Worm (Caenorhabditis elegans) whole organism, L2 larva: Measurements from ENCODE around the gene T16H12.3.
"Not testable (repeated sequence)": the region's sequence is repeated elsewhere in the genome, so short reads cannot be mapped to it uniquely, and the experiment has no call there.

Experiments
- C34F6.9 ChIP-seq: fragments of 150-350 bp; optimal IDR thresholded peaks from 2 replicates; lab custom pipeline; 2014; ENCODE audit warnings: missing biosample characterization, missing genetic modification characterization
- F13H6.1 ChIP-seq: sonication (generic microtip); optimal IDR thresholded peaks from 2 replicates; lab custom pipeline; 2016; ENCODE audit warnings: missing genetic modification characterization, missing compliant biosample characterization
- R02D3.7 ChIP-seq: fragments of 150-350 bp; optimal IDR thresholded peaks from 2 replicates; lab custom pipeline; 2014; ENCODE audit warnings: missing biosample characterization, missing genetic modification characterization
- Y55F3AM.14 ChIP-seq: fragments of 200-800 bp; sonication (Bioruptor generic); optimal IDR thresholded peaks from 2 replicates; lab custom pipeline; 2018; ENCODE audit warnings: mild to moderate bottlenecking, missing genetic modification characterization, missing compliant biosample characterization
- ZK546.5 ChIP-seq: sonication (generic microtip); optimal IDR thresholded peaks from 2 replicates; lab custom pipeline; 2017; ENCODE audit warnings: missing biosample characterization, missing genetic modification characterization
- alr-1 ChIP-seq: fragments of 150-350 bp; optimal IDR thresholded peaks from 2 replicates; lab custom pipeline; 2014; ENCODE audit warnings: missing biosample characterization, missing genetic modification characterization
- aly-2 ChIP-seq: fragments of 150-350 bp; optimal IDR thresholded peaks from 2 replicates; lab custom pipeline; 2014; ENCODE audit warnings: missing biosample characterization, missing genetic modification characterization
- ama-1 ChIP-seq: fragments of 150-350 bp; optimal IDR thresholded peaks from 2 replicates; lab custom pipeline; 2018; ENCODE audit warnings: inconsistent platforms
- ceh-82 ChIP-seq: fragments of 150-350 bp; optimal IDR thresholded peaks from 2 replicates; lab custom pipeline; 2014; ENCODE audit warnings: missing biosample characterization, missing genetic modification characterization
- crh-2 ChIP-seq: sonication (generic microtip); optimal IDR thresholded peaks from 2 replicates; lab custom pipeline; 2017; ENCODE audit warnings: missing biosample characterization, missing genetic modification characterization
- dmd-4 ChIP-seq: sonication (generic microtip); optimal IDR thresholded peaks from 2 replicates; lab custom pipeline; 2017; ENCODE audit warnings: missing biosample characterization, missing genetic modification characterization
- egl-27 ChIP-seq: sonication (generic microtip); optimal IDR thresholded peaks from 3 replicates; lab custom pipeline; 2017; ENCODE audit warnings: missing biosample characterization, missing genetic modification reagents, missing genetic modification characterization
- elt-1 ChIP-seq: fragments of 150-350 bp; optimal IDR thresholded peaks from 2 replicates; lab custom pipeline; 2014; ENCODE audit warnings: missing biosample characterization, missing genetic modification characterization
- elt-3 ChIP-seq: sonication (generic microtip); optimal IDR thresholded peaks from 2 replicates; lab custom pipeline; 2017; ENCODE audit warnings: missing biosample characterization, missing genetic modification characterization
- fos-1 ChIP-seq: fragments of 150-350 bp; optimal IDR thresholded peaks from 2 replicates; lab custom pipeline; 2014; ENCODE audit warnings: missing biosample characterization, missing genetic modification characterization
- gmeb-1 ChIP-seq: fragments of 150-350 bp; optimal IDR thresholded peaks from 2 replicates; lab custom pipeline; 2014; ENCODE audit warnings: missing biosample characterization, missing genetic modification characterization
- lin-11 ChIP-seq: fragments of 150-350 bp; sonication (generic microtip); optimal IDR thresholded peaks from 2 replicates; lab custom pipeline; 2014; ENCODE audit warnings: missing biosample characterization, missing genetic modification characterization, inconsistent platforms, mixed read lengths
- lin-13 ChIP-seq: fragments of 150-350 bp; optimal IDR thresholded peaks from 2 replicates; lab custom pipeline; 2014; ENCODE audit warnings: missing biosample characterization, missing genetic modification reagents, missing genetic modification characterization
- mab-5 ChIP-seq: fragments of 150-350 bp; optimal IDR thresholded peaks from 2 replicates; lab custom pipeline; 2014; ENCODE audit warnings: missing biosample characterization, missing genetic modification characterization
- mbf-1 ChIP-seq: sonication (generic microtip); optimal IDR thresholded peaks from 2 replicates; lab custom pipeline; 2017; ENCODE audit warnings: missing biosample characterization, missing genetic modification characterization
- mdl-1 ChIP-seq, 2 experiments: fragments of 150-350 bp in 1 of 2; sonication (generic microtip) in 1 of 2; optimal IDR thresholded peaks; 2 replicates each; lab custom pipeline; 2017; ENCODE audit warnings: missing biosample characterization in 2 of 2, missing genetic modification characterization in 2 of 2
- nhr-129 ChIP-seq: fragments of 150-350 bp; optimal IDR thresholded peaks from 2 replicates; lab custom pipeline; 2014; ENCODE audit warnings: missing biosample characterization, missing genetic modification characterization
- nhr-21 ChIP-seq: fragments of 150-350 bp; optimal IDR thresholded peaks from 2 replicates; lab custom pipeline; 2014; ENCODE audit warnings: missing biosample characterization, missing genetic modification characterization
- nhr-237 ChIP-seq: fragments of 150-350 bp; optimal IDR thresholded peaks from 2 replicates; lab custom pipeline; 2014; ENCODE audit warnings: missing biosample characterization, missing genetic modification characterization
- nhr-25 ChIP-seq: fragments of 150-350 bp; sonication (generic microtip); optimal IDR thresholded peaks from 3 replicates; lab custom pipeline; 2014; ENCODE audit warnings: missing biosample characterization, missing genetic modification characterization
- nhr-6 ChIP-seq: fragments of 150-350 bp; optimal IDR thresholded peaks from 2 replicates; lab custom pipeline; 2014; ENCODE audit warnings: missing biosample characterization, missing genetic modification characterization
- sem-4 ChIP-seq: fragments of 150-350 bp; optimal IDR thresholded peaks from 2 replicates; lab custom pipeline; 2014; ENCODE audit warnings: missing biosample characterization, missing genetic modification reagents, missing genetic modification characterization
- skn-1 ChIP-seq: sonication (generic microtip); optimal IDR thresholded peaks from 2 replicates; lab custom pipeline; 2017; ENCODE audit warnings: missing biosample characterization, missing genetic modification characterization
- sma-3 ChIP-seq: sonication (generic microtip); optimal IDR thresholded peaks from 2 replicates; lab custom pipeline; 2016; ENCODE audit warnings: missing genetic modification reagents, missing genetic modification characterization, missing compliant biosample characterization
- snpc-4 ChIP-seq: fragments of 150-350 bp; optimal IDR thresholded peaks from 2 replicates; lab custom pipeline; 2014; ENCODE audit warnings: missing biosample characterization, missing genetic modification characterization
- unc-55 ChIP-seq: fragments of 150-350 bp; sonication (generic microtip); optimal IDR thresholded peaks from 3 replicates; lab custom pipeline; 2014; ENCODE audit warnings: missing biosample characterization, missing genetic modification reagents, missing genetic modification characterization
- unc-62 ChIP-seq: fragments of 150-350 bp; optimal IDR thresholded peaks from 2 replicates; lab custom pipeline; 2014; ENCODE audit warnings: missing biosample characterization, missing genetic modification reagents, missing genetic modification characterization
- zag-1 ChIP-seq: fragments of 150-350 bp; optimal IDR thresholded peaks from 2 replicates; lab custom pipeline; 2014; ENCODE audit warnings: missing biosample characterization, missing genetic modification characterization
- ztf-1 ChIP-seq: fragments of 200-800 bp; sonication (Bioruptor generic); conservative IDR thresholded peaks from 2 replicates; pipeline ENCODE4 v1.3.6; 2022; ENCODE audit warnings: missing genetic modification characterization, missing compliant biosample characterization
- ztf-4 ChIP-seq: fragments of 150-350 bp; optimal IDR thresholded peaks from 2 replicates; lab custom pipeline; 2014; ENCODE audit warnings: missing biosample characterization, missing genetic modification characterization

Gene T16H12.3

DNA sequence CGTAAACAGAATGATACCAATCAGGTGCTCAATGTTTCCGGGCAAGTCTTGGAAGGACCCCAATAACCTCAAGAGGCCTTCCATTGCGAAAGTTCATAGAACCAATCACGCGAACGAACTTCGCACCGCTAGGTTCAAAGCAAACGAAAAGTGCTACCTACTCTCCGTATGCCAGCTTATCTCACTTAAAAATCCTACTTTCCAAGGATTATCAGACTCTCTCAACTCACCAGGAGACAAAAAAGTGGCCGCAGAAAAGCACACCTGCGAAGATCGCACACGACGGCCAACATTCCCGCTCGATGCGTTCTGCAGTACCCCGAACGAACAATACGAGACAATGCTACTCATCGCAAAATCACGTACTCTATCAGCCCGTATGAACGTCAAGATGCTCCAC is 29.8 kb downstream of the T16H12.3 start, which contains the start of gene T16G12.12:
Gene T16G12.12, plus strand, starts transcription at position 301 of the 400 bp plus-strand sequence.
- TF ChIP-seq unc-55 (GFP tag; lab: Kevin White, UChicago); fos-1 (tag; lab: Kevin White, UChicago); ceh-82 (tag; lab: Kevin White, UChicago): not testable (repeated sequence)

DNA sequence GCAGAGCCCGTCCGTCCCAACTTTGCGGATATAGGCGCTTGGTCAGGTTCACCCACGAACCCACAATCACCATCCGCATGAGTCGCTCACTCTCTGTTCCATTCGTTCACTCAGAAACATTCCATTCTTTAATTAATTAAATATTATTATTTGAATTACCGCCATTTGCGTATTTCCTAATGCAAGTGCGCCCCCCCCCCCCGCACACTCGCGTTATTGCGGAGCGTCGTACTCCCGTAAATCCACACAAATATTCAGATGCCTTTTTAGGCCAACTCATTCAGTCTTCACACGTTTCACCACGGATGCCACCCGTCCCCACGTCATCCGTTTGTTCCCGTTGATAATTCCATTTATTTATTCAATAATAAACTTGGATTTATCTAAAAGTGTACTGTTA is 32.8 kb downstream of the T16H12.3 start, which contains the start of gene T16G12.3:
Gene T16G12.3, plus strand, starts transcription at position 301 of the 400 bp plus-strand sequence.
- TF ChIP-seq ama-1; Y55F3AM.14 (GFP tag; lab: Kevin White, UChicago); sma-3 (GFP tag; lab: Kevin White, UChicago): not testable (repeated sequence)

DNA sequence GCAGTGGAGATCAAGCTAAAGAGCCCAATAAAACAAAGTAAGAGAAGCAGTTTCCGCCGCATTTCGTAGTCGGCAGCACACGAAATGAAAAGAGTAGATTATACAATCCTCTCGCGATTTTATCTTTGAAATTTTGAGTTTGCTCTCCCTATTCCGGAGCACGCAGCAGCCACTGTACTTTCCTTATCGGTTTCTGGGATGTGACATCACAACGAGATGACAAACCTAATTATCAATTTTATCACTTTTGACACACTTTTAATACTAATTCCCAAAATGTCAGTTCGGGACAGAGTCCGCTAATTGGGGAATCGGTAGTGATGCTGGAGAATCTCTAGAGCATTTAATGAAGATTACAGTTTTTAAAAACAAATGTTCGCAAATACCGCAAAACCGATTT is 33.4 kb downstream of the T16H12.3 start, which contains the start of gene T16G12.1:
Gene T16G12.1, minus strand, starts transcription at position 176 of the 400 bp plus-strand sequence.
- TF ChIP-seq fos-1 (tag; lab: Kevin White, UChicago) = peak; percentile 94
- no peak for TF ChIP-seq snpc-4 (tag; lab: Kevin White, UChicago)
- no peak for TF ChIP-seq elt-1 (tag; lab: Kevin White, UChicago)

DNA sequence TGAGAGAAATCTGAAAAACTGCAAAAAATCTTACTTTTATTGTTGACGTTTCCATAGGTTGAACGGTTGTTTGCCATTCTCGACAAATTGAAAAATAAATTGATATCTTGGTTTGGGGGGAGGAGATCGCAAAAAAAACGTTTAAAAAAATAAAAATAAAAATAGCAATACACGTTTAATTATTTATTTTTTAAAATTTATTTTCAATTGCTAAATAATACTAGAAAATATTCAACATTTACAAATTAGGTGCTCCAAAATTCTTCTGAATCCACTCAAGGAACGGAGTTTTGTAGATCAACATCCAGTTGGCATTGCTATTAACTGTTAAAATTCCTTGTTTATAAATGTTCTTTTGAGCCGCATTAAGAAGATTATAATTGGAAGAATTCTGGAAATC is 43.1 kb downstream of the T16H12.3 start, which contains the start of gene T16G12.7:
Gene T16G12.7, minus strand, starts transcription at position 101 of the 400 bp plus-strand sequence.
- TF ChIP-seq skn-1 (tag; lab: Kevin White, UChicago) (no peak), egl-27 (tag; lab: Kevin White, UChicago) (no peak), dmd-4 (tag; lab: Kevin White, UChicago) (no peak), zag-1 (tag; lab: Kevin White, UChicago) (no peak), R02D3.7 (tag; lab: Kevin White, UChicago) (no peak), C34F6.9 (tag; lab: Kevin White, UChicago) (no peak), ztf-4 (tag; lab: Kevin White, UChicago) (no peak), mdl-1 (tag; optimal IDR thresholded peaks at IDR 0.05; lab: Kevin White, UChicago) (no peak), unc-62 (GFP tag; lab: Kevin White, UChicago) (no peak), ztf-1 (GFP tag; lab: Robert Waterston, UW) (no peak), nhr-237 (tag; lab: Kevin White, UChicago) (no peak), nhr-6 (no peak), F13H6.1 (tag; lab: Kevin White, UChicago) (no peak), mab-5 (no peak)

DNA sequence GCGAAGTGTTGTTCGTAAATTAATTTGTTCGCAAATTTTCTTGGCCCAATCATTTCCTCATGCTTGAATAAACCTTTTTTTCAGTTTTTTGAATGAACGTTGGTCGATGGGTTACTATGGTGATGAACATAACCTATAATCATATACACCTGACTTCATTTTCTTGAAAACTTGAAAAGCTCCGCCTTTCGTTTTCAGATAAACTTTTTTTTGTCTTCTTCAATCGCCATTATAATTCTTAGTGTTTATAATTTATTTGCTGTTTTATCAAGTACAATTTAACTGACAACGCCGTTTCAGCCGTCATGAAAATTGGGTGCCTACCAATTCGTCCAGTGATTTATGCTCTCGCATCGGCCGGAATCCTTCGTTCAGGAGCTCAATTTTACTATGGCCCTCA is 45.9 kb downstream of the T16H12.3 start, which contains the start of gene M04D8.7:
Gene M04D8.7, plus strand, starts transcription at position 301 of the 400 bp plus-strand sequence.
- TF ChIP-seq elt-3 (tag; lab: Kevin White, UChicago) = no peak

DNA sequence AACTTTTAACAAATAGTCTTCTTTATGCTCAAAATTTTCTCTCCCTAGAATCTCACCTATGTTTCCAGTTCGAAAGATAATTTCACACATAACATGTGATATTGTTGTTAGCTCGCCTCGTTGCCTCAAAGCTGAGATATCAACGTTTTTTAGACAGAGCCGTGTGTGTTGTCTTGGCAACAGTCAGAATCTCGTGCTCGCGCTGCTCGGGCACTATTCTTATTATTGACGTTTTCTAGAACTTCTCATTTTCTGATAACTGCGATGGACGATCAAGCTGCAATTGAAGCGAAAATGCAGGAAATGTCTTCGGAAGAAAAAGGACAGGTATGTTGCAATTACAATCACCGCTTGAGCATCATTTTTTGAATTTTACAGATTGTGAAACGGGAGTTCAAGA is 47.3 kb downstream of the T16H12.3 start, which contains the start of gene xbx-3:
Gene xbx-3, plus strand, starts transcription at position 163 of the 400 bp plus-strand sequence.
- TF ChIP-seq ZK546.5 (no peak), nhr-21 (tag; lab: Kevin White, UChicago) (peak; percentile 24)

DNA sequence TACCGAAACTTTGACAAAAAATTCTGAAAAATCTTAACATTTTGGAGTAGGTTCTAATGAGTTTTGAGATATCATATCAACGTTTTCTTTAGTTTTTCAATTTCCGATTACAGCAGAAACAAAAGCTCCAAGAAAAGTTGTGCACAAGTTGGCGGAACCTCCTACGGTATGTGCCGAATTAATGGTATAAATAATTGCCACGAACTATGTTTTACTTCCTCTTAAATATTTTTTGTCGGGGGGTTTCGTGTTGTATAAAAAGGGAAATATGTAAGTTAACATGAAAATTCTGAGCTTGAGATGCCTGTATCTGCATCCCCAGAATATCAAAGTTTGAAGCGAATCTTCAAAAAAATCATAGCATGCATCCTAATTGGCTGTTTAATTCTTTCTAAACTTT is 49.2 kb downstream of the T16H12.3 start, which contains the start of gene M04D8.8:
Gene M04D8.8, plus strand, starts transcription at position 301 of the 400 bp plus-strand sequence.
- TF ChIP-seq nhr-21 (tag; lab: Kevin White, UChicago) (no peak), unc-62 (GFP tag; lab: Kevin White, UChicago) (no peak), ztf-1 (GFP tag; lab: Robert Waterston, UW) (no peak), elt-1 (tag; lab: Kevin White, UChicago) (no peak), crh-2 (tag; lab: Kevin White, UChicago) (no peak), mab-5 (no peak), lin-13 (GFP tag; lab: Kevin White, UChicago) (no peak), zag-1 (tag; lab: Kevin White, UChicago) (no peak)
- TF ChIP-seq, all 48 proteins: peak for 0

DNA sequence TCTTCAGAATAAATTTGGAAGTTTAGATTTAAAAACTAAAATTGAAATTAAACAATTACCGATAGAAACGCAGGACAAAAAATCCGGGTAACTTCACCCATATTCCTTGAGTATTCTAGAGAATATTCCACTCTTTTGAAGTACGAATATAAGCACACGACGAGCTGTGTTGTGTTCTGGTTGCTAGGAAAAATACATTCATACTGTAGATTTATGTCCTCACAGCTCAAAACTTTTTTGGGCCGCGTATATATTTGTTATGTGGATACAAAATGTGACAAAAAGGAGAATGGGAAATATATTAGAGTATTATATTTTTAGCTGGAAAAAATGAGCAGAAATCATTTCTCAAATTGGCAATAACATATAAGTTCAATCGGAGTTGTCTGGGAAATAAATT is 49.9 kb downstream of the T16H12.3 start, which contains the start of gene M04D8.5:
Gene M04D8.5, minus strand, starts transcription at position 101 of the 400 bp plus-strand sequence.
- no peak for TF ChIP-seq dmd-4 (tag; lab: Kevin White, UChicago)
- no peak for TF ChIP-seq lin-11 (tag; lab: Kevin White, UChicago)
- TF ChIP-seq ztf-1 (GFP tag; lab: Robert Waterston, UW) = no peak
- no peak for TF ChIP-seq alr-1 (tag; lab: Kevin White, UChicago)
- no peak for TF ChIP-seq nhr-21 (tag; lab: Kevin White, UChicago)
- no peak for TF ChIP-seq nhr-129 (tag; lab: Kevin White, UChicago)
- TF ChIP-seq sem-4 = no peak
- TF ChIP-seq egl-27 (tag; lab: Kevin White, UChicago) = no peak
- no peak for TF ChIP-seq fos-1 (tag; lab: Kevin White, UChicago)
- TF ChIP-seq elt-1 (tag; lab: Kevin White, UChicago) = no peak
- TF ChIP-seq sma-3 (GFP tag; lab: Kevin White, UChicago) = no peak
- TF ChIP-seq nhr-25 (tag; lab: Kevin White, UChicago) = no peak
- TF ChIP-seq aly-2 = no peak
- no peak for TF ChIP-seq unc-55 (GFP tag; lab: Kevin White, UChicago)
- TF ChIP-seq mbf-1 = no peak
- no peak for TF ChIP-seq gmeb-1 (tag; lab: Kevin White, UChicago)
- TF ChIP-seq, all 48 proteins: peak for 0
